Worm (Caenorhabditis elegans): ENCODE data around the gene gstk-2.
"Not testable (repeated sequence)": the region's sequence is repeated elsewhere in the genome, so short reads cannot be mapped to it uniquely, and the experiment has no call there.

The gstk-2 gene

ce11 chrIV:7242220-7242789 lies at the start of gene gstk-2:
gstk-2 (minus strand) TSS chrIV:7242270.
- TF ChIP-seq dao-5 (tag; optimal IDR thresholded peaks at IDR 0.05) (no peak), W03F9.2 (tag; optimal IDR thresholded peaks at IDR 0.05) (no peak), him-1 (tag; optimal IDR thresholded peaks at IDR 0.05) (no peak)

ce11 chrIV:7291066-7291465 lies 49.0 kb upstream of the gstk-2 start:
- TF ChIP-seq W03F9.2 (tag; optimal IDR thresholded peaks at IDR 0.05) (no peak), him-1 (tag; optimal IDR thresholded peaks at IDR 0.05) (no peak), dao-5 (tag; optimal IDR thresholded peaks at IDR 0.05) (no peak)

- TF ChIP-seq him-1 (tag; optimal IDR thresholded peaks at IDR 0.05) (no peak), dao-5 (tag; optimal IDR thresholded peaks at IDR 0.05) (no peak), W03F9.2 (tag; optimal IDR thresholded peaks at IDR 0.05) (no peak)
Observed at ce11 chrIV:7287474-7287873, 45.4 kb upstream of the gstk-2 start, which contains the start of gene F42C5.3. F42C5.3 (minus strand) TSS chrIV:7287574.

ce11 chrIV:7285839-7286238 lies 43.8 kb upstream of the gstk-2 start, which contains the start of gene C06E4.8:
C06E4.8 (minus strand) TSS chrIV:7285875.
- no peak for TF ChIP-seq dao-5 (tag; optimal IDR thresholded peaks at IDR 0.05)
- TF ChIP-seq him-1 (tag; optimal IDR thresholded peaks at IDR 0.05): no peak
- TF ChIP-seq W03F9.2 (tag; optimal IDR thresholded peaks at IDR 0.05): no peak

- TF ChIP-seq W03F9.2 (tag; optimal IDR thresholded peaks at IDR 0.05): no peak
- TF ChIP-seq him-1 (tag; optimal IDR thresholded peaks at IDR 0.05): no peak
- TF ChIP-seq dao-5 (tag; optimal IDR thresholded peaks at IDR 0.05): no peak
Observed at ce11 chrIV:7282957-7283356, 40.9 kb upstream of the gstk-2 start, which contains the start of gene C06E4.1. C06E4.1 (plus strand) TSS chrIV:7283257.

ce11 chrIV:7276661-7277060 lies 34.6 kb upstream of the gstk-2 start, which contains the start of gene C06E4.2:
C06E4.2 (plus strand) TSS chrIV:7276961.
- no peak for TF ChIP-seq W03F9.2 (tag; optimal IDR thresholded peaks at IDR 0.05)
- no peak for TF ChIP-seq him-1 (tag; optimal IDR thresholded peaks at IDR 0.05)
- TF ChIP-seq dao-5 (tag; optimal IDR thresholded peaks at IDR 0.05): no peak

- TF ChIP-seq dao-5 (tag; optimal IDR thresholded peaks at IDR 0.05) (no peak), him-1 (tag; optimal IDR thresholded peaks at IDR 0.05) (no peak), W03F9.2 (tag; optimal IDR thresholded peaks at IDR 0.05) (no peak)
Observed at ce11 chrIV:7274969-7275548, 33.0 kb upstream of the gstk-2 start.

- TF ChIP-seq him-1 (tag; optimal IDR thresholded peaks at IDR 0.05) (no peak), dao-5 (tag; optimal IDR thresholded peaks at IDR 0.05) (no peak), W03F9.2 (tag; optimal IDR thresholded peaks at IDR 0.05) (no peak)
Observed at ce11 chrIV:7263137-7263536, 21.1 kb upstream of the gstk-2 start, which contains the start of gene glb-2. glb-2 (minus strand) TSS chrIV:7263237.

- TF ChIP-seq him-1 (tag; optimal IDR thresholded peaks at IDR 0.05) (no peak), dao-5 (tag; optimal IDR thresholded peaks at IDR 0.05) (no peak), W03F9.2 (tag; optimal IDR thresholded peaks at IDR 0.05) (no peak)
Observed at ce11 chrIV:7260587-7260986, 18.5 kb upstream of the gstk-2 start, which contains the start of gene C06E4.3. C06E4.3 (plus strand) TSS chrIV:7260875.

ce11 chrIV:7258253-7258652 lies 16.2 kb upstream of the gstk-2 start, which contains the start of gene C06E4.6:
C06E4.6 (minus strand) TSS chrIV:7258303.
- no peak for TF ChIP-seq dao-5 (tag; optimal IDR thresholded peaks at IDR 0.05)
- no peak for TF ChIP-seq W03F9.2 (tag; optimal IDR thresholded peaks at IDR 0.05)
- no peak for TF ChIP-seq him-1 (tag; optimal IDR thresholded peaks at IDR 0.05)

- TF ChIP-seq him-1, dao-5, W03F9.2 (tag; optimal IDR thresholded peaks at IDR 0.05): not testable (repeated sequence)
Observed at ce11 chrIV:7254690-7255089, 12.6 kb upstream of the gstk-2 start, which contains the start of gene C06E4.5. C06E4.5 (plus strand) TSS chrIV:7254990.

ce11 chrIV:7253271-7253670 lies 11.2 kb upstream of the gstk-2 start:
- TF ChIP-seq W03F9.2 (tag; optimal IDR thresholded peaks at IDR 0.05): no peak
- no peak for TF ChIP-seq dao-5 (tag; optimal IDR thresholded peaks at IDR 0.05)
- no peak for TF ChIP-seq him-1 (tag; optimal IDR thresholded peaks at IDR 0.05)

ce11 chrIV:7250158-7250557 lies 8.1 kb upstream of the gstk-2 start, which contains the start of gene D2024.18:
D2024.18 (plus strand) TSS chrIV:7250458.
- TF ChIP-seq him-1 (tag; optimal IDR thresholded peaks at IDR 0.05): no peak
- no peak for TF ChIP-seq dao-5 (tag; optimal IDR thresholded peaks at IDR 0.05)
- TF ChIP-seq W03F9.2 (tag; optimal IDR thresholded peaks at IDR 0.05): no peak

- not testable (repeated sequence) for TF ChIP-seq W03F9.2, dao-5, him-1 (tag; optimal IDR thresholded peaks at IDR 0.05)
Observed at ce11 chrIV:7247243-7247642, 5.2 kb upstream of the gstk-2 start, which contains the start of gene D2024.1. D2024.1 (plus strand) TSS chrIV:7247543.
